Worm (Caenorhabditis elegans) whole organism, midembryonic: Measurements from ENCODE around the gene gfm-1.

Experiments
- T22C8.4 ChIP-seq: fragments of 200-800 bp; sonication (Bioruptor generic); IDR thresholded peaks from 2 replicates; pipeline ENCODE4 v1.3.6; 2022; ENCODE audit warnings: missing genetic modification characterization, missing compliant biosample characterization
- cog-1 ChIP-seq: sonication (generic microtip); optimal IDR thresholded peaks from 2 replicates; lab custom pipeline; 2016; ENCODE audit warnings: missing genetic modification characterization, missing compliant biosample characterization
- flt-1 ChIP-seq: fragments of 200-800 bp; sonication (Bioruptor generic); IDR thresholded peaks from 2 replicates; pipeline ENCODE4 v1.3.6; 2022; ENCODE audit warnings: missing genetic modification characterization, missing compliant biosample characterization
- klf-2 ChIP-seq: fragments of 200-800 bp; sonication (Bioruptor generic); conservative IDR thresholded peaks from 2 replicates; pipeline ENCODE4 v1.3.6; 2022; ENCODE audit warnings: missing genetic modification reagents, missing genetic modification characterization, missing compliant biosample characterization
- tab-1 ChIP-seq: fragments of 200-800 bp; sonication (Bioruptor generic); IDR thresholded peaks from 2 replicates; pipeline ENCODE4 v1.3.6; 2022; ENCODE audit warnings: missing genetic modification characterization, missing compliant biosample characterization
- ztf-23 ChIP-seq: fragments of 200-800 bp; sonication (Bioruptor generic); IDR thresholded peaks from 2 replicates; pipeline ENCODE4 v1.3.6; 2022; ENCODE audit warnings: missing genetic modification reagents, missing genetic modification characterization, missing compliant biosample characterization
- ztf-29 ChIP-seq: fragments of 200-800 bp; sonication (Bioruptor generic); IDR thresholded peaks from 2 replicates; pipeline ENCODE4 v1.3.6; 2022; ENCODE audit warnings: missing genetic modification reagents, missing genetic modification characterization, missing compliant biosample characterization

DNA sequence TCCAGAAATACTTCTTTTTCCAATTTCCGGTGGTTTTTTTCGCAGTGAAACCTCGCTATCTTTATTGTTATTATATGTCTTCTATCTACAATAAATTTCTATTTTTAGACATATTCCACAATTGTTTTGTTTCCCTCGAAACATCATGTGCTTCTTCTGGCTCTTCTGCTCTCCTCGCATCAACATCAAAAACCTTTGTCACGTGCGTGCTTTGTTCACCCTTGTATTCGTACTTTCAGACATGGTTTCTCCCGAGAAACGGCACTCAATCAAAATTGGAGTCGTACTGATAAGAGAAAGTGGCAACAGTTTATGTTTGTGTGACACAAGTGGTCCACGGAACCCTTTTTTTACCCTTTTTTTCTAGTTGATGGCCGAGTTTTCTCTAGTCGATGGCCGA is 39.5 kb upstream of the gfm-1 start:
- TF ChIP-seq tab-1 (GFP tag; lab: Robert Waterston, UW) (no peak), flt-1 (GFP tag; lab: Robert Waterston, UW) (no peak), klf-2 (no peak), cog-1 (tag; lab: Kevin White, UChicago) (no peak), T22C8.4 (GFP tag; lab: Robert Waterston, UW) (no peak), ztf-23 (GFP tag; lab: Robert Waterston, UW) (no peak), ztf-29 (GFP tag; lab: Robert Waterston, UW) (no peak)
